Fruit fly (Drosophila melanogaster) whole organism, embryonic: ENCODE data around the gene CG2444.

ENCODE experiments used
- B-H2 ChIP-seq: fragments of 200-800 bp; sonication (Bioruptor generic); optimal IDR thresholded peaks from 2 replicates; lab custom pipeline; 2018; ENCODE audit warnings: missing biosample characterization, mild to moderate bottlenecking, missing genetic modification characterization
- CG10147 ChIP-seq: fragments of 200-800 bp; sonication (Bioruptor generic); optimal IDR thresholded peaks from 2 replicates; lab custom pipeline; 2019; ENCODE audit warnings: missing biosample characterization, mild to moderate bottlenecking, missing genetic modification characterization, moderate library complexity
- CG11504 ChIP-seq: fragments of 200-800 bp; sonication (Bioruptor generic); optimal IDR thresholded peaks from 3 replicates; lab custom pipeline; 2019; ENCODE audit warnings: missing biosample characterization, mild to moderate bottlenecking, missing genetic modification characterization, moderate library complexity
- CG11723 ChIP-seq: fragments of 200-800 bp; sonication (Bioruptor generic); optimal IDR thresholded peaks from 2 replicates; lab custom pipeline; 2017; ENCODE audit warnings: missing biosample characterization, mild to moderate bottlenecking, missing genetic modification characterization
- CG14860 ChIP-seq: fragments of 200-800 bp; sonication (Bioruptor generic); IDR thresholded peaks from 3 replicates; pipeline ENCODE4 v1.3.6; 2022; ENCODE audit warnings: missing biosample characterization, missing genetic modification characterization; ENCODE audit not compliant: partially characterized antibody
- CG15269 ChIP-seq: fragments of 200-800 bp; sonication (Bioruptor generic); optimal IDR thresholded peaks from 2 replicates; lab custom pipeline; 2018; ENCODE audit warnings: missing biosample characterization, mild to moderate bottlenecking, missing genetic modification characterization, moderate library complexity
- CG15601 ChIP-seq: fragments of 200-800 bp; sonication (Bioruptor generic); optimal IDR thresholded peaks from 3 replicates; lab custom pipeline; 2019; ENCODE audit warnings: missing biosample characterization, mild to moderate bottlenecking, missing genetic modification characterization, moderate library complexity
- CG15696 ChIP-seq: fragments of 200-800 bp; sonication (Bioruptor generic); optimal IDR thresholded peaks from 2 replicates; lab custom pipeline; 2019; ENCODE audit warnings: missing biosample characterization, mild to moderate bottlenecking, missing genetic modification characterization, moderate library complexity
- CG1832 ChIP-seq: fragments of 200-800 bp; sonication (Bioruptor generic); optimal IDR thresholded peaks from 2 replicates; lab custom pipeline; 2017; ENCODE audit warnings: missing biosample characterization, mild to moderate bottlenecking, missing genetic modification characterization, inconsistent platforms
- CG18764 ChIP-seq: fragments of 200-800 bp; sonication (Bioruptor generic); optimal IDR thresholded peaks from 3 replicates; lab custom pipeline; 2016; ENCODE audit warnings: missing biosample characterization, missing genetic modification characterization
- CG2202 ChIP-seq: fragments of 200-800 bp; sonication (Bioruptor generic); optimal IDR thresholded peaks from 2 replicates; lab custom pipeline; 2018; ENCODE audit warnings: missing biosample characterization, mild to moderate bottlenecking, missing genetic modification characterization
- CG31224 ChIP-seq: fragments of 200-800 bp; sonication (Bioruptor generic); IDR thresholded peaks from 2 replicates; pipeline ENCODE4 v1.3.6; 2022; ENCODE audit warnings: missing biosample characterization, missing genetic modification characterization
- CG4820 ChIP-seq: fragments of 200-800 bp; sonication (Bioruptor generic); optimal IDR thresholded peaks from 3 replicates; lab custom pipeline; 2016; ENCODE audit warnings: missing biosample characterization, missing genetic modification characterization
- CG6791 ChIP-seq: fragments of 200-800 bp; sonication (Bioruptor generic); IDR thresholded peaks from 3 replicates; pipeline ENCODE4 v1.3.6; 2022; ENCODE audit warnings: missing biosample characterization, missing genetic modification characterization; ENCODE audit not compliant: partially characterized antibody
- CG7556 ChIP-seq: fragments of 200-800 bp; sonication (Bioruptor generic); optimal IDR thresholded peaks from 2 replicates; lab custom pipeline; 2017; ENCODE audit warnings: missing biosample characterization, mild to moderate bottlenecking, missing genetic modification characterization
- CG8089 ChIP-seq: fragments of 200-800 bp; sonication (Bioruptor generic); optimal IDR thresholded peaks from 3 replicates; lab custom pipeline; 2016; ENCODE audit warnings: missing biosample characterization, missing genetic modification characterization
- CG8478 ChIP-seq: fragments of >200 bp; optimal IDR thresholded peaks from 2 replicates; lab custom pipeline; 2018
- CG9215 ChIP-seq: fragments of 200-800 bp; sonication (Bioruptor generic); IDR thresholded peaks from 2 replicates; pipeline ENCODE4 v1.3.6; 2022; ENCODE audit warnings: missing biosample characterization, missing genetic modification characterization
- CHES-1-like ChIP-seq: fragments of 200-800 bp; sonication (Bioruptor generic); optimal IDR thresholded peaks from 2 replicates; lab custom pipeline; 2016; ENCODE audit warnings: missing biosample characterization, missing genetic modification characterization
- D19A ChIP-seq: fragments of 200-800 bp; optimal IDR thresholded peaks from 3 replicates; lab custom pipeline; 2019; ENCODE audit warnings: missing biosample characterization, mild to moderate bottlenecking, missing genetic modification characterization, moderate library complexity
- Deaf1 ChIP-seq: fragments of 200-800 bp; optimal IDR thresholded peaks from 3 replicates; lab custom pipeline; 2019; ENCODE audit warnings: missing biosample characterization, mild to moderate bottlenecking, missing genetic modification characterization, moderate library complexity
- Dp ChIP-seq: fragments of 200-800 bp; sonication (Bioruptor generic); optimal IDR thresholded peaks from 2 replicates; lab custom pipeline; 2018; ENCODE audit warnings: missing biosample characterization, mild to moderate bottlenecking, missing genetic modification characterization, moderate library complexity
- HLH54F ChIP-seq: fragments of 200-800 bp; sonication (Bioruptor generic); optimal IDR thresholded peaks from 3 replicates; lab custom pipeline; 2016; ENCODE audit warnings: missing biosample characterization, missing genetic modification characterization
- HmgZ ChIP-seq: fragments of 200-800 bp; sonication (Bioruptor generic); optimal IDR thresholded peaks from 2 replicates; lab custom pipeline; 2018; ENCODE audit warnings: missing biosample characterization, mild to moderate bottlenecking, missing genetic modification characterization
- Hr78 ChIP-seq, 2 experiments: fragments of 200-800 bp in 1 of 2; fragments of >200 bp in 1 of 2; sonication (Bioruptor generic) in 1 of 2; optimal IDR thresholded peaks; 2 replicates each; lab custom pipeline; 2017 to 2019; ENCODE audit warnings: missing biosample characterization in 2 of 2, missing genetic modification characterization in 2 of 2, mild to moderate bottlenecking in 1 of 2, moderate library complexity in 1 of 2
- MESR4 ChIP-seq: fragments of 200-800 bp; sonication (Bioruptor generic); optimal IDR thresholded peaks from 2 replicates; lab custom pipeline; 2018; ENCODE audit warnings: missing biosample characterization, mild to moderate bottlenecking, missing genetic modification characterization, moderate library complexity
- NC2α ChIP-seq: fragments of 200-800 bp; sonication (Bioruptor generic); optimal IDR thresholded peaks from 2 replicates; lab custom pipeline; 2016; ENCODE audit warnings: missing biosample characterization, missing genetic modification characterization
- Nf-YC ChIP-seq: fragments of 200-800 bp; optimal IDR thresholded peaks from 3 replicates; lab custom pipeline; 2019; ENCODE audit warnings: missing biosample characterization, mild to moderate bottlenecking, missing genetic modification characterization, moderate library complexity
- Scr ChIP-seq: fragments of 200-800 bp; sonication (Bioruptor generic); IDR thresholded peaks from 2 replicates; pipeline ENCODE4 v1.3.6; 2022; ENCODE audit warnings: missing biosample characterization, missing genetic modification characterization; ENCODE audit not compliant: partially characterized antibody
- Sox102F ChIP-seq: fragments of 200-800 bp; sonication (Bioruptor generic); optimal IDR thresholded peaks from 2 replicates; lab custom pipeline; 2018; ENCODE audit warnings: missing biosample characterization, mild to moderate bottlenecking, missing genetic modification characterization, moderate library complexity
- ab ChIP-seq: fragments of 200-800 bp; sonication (Bioruptor generic); optimal IDR thresholded peaks from 2 replicates; lab custom pipeline; 2016; ENCODE audit warnings: missing biosample characterization, missing genetic modification characterization
- amos ChIP-seq: fragments of 200-800 bp; sonication (Bioruptor generic); IDR thresholded peaks from 2 replicates; pipeline ENCODE4 v1.3.6; 2022; ENCODE audit warnings: missing biosample characterization, missing genetic modification characterization; ENCODE audit not compliant: partially characterized antibody
- caup ChIP-seq: fragments of 200-800 bp; sonication (Bioruptor generic); optimal IDR thresholded peaks from 3 replicates; lab custom pipeline; 2017; ENCODE audit warnings: missing biosample characterization, mild to moderate bottlenecking, missing genetic modification characterization, moderate library complexity; ENCODE audit not compliant: severe bottlenecking
- corto ChIP-seq: fragments of 200-800 bp; sonication (Bioruptor generic); optimal IDR thresholded peaks from 2 replicates; lab custom pipeline; 2016; ENCODE audit warnings: missing biosample characterization, mild to moderate bottlenecking, missing genetic modification characterization, moderate library complexity
- danr ChIP-seq: fragments of 200-800 bp; sonication (Bioruptor generic); IDR thresholded peaks from 2 replicates; pipeline ENCODE4 v1.3.6; 2022; ENCODE audit warnings: missing biosample characterization, missing genetic modification characterization
- ewg ChIP-seq: fragments of 200-800 bp; sonication (Bioruptor generic); optimal IDR thresholded peaks from 3 replicates; lab custom pipeline; 2017; ENCODE audit warnings: mild to moderate bottlenecking, missing biosample characterization, missing genetic modification reagents, missing genetic modification characterization
- fd64A ChIP-seq: fragments of 200-800 bp; sonication (Bioruptor generic); optimal IDR thresholded peaks from 3 replicates; lab custom pipeline; 2018; ENCODE audit warnings: missing biosample characterization, mild to moderate bottlenecking, missing genetic modification characterization
- kay ChIP-seq: fragments of 200-800 bp; sonication (Bioruptor generic); optimal IDR thresholded peaks from 2 replicates; lab custom pipeline; 2016; ENCODE audit warnings: missing biosample characterization, missing genetic modification characterization
- lab ChIP-seq: fragments of 200-800 bp; sonication (Bioruptor generic); optimal IDR thresholded peaks from 3 replicates; lab custom pipeline; 2017; ENCODE audit warnings: missing biosample characterization, missing genetic modification characterization, mild to moderate bottlenecking, moderate library complexity, missing genetic modification reagents
- nau ChIP-seq: fragments of 200-800 bp; sonication (Bioruptor generic); optimal IDR thresholded peaks from 3 replicates; lab custom pipeline; 2017; ENCODE audit warnings: missing biosample characterization, mild to moderate bottlenecking, missing genetic modification characterization, missing genetic modification reagents
- nerfin-2 ChIP-seq: fragments of 200-800 bp; sonication (Bioruptor generic); IDR thresholded peaks from 2 replicates; pipeline ENCODE4 v1.3.6; 2022; ENCODE audit warnings: missing biosample characterization, missing genetic modification characterization; ENCODE audit not compliant: partially characterized antibody
- oc ChIP-seq: fragments of 200-800 bp; sonication (Bioruptor generic); optimal IDR thresholded peaks from 2 replicates; lab custom pipeline; 2018; ENCODE audit warnings: missing biosample characterization, mild to moderate bottlenecking, missing genetic modification characterization, moderate library complexity
- ranshi ChIP-seq: fragments of 200-800 bp; sonication (Bioruptor generic); IDR thresholded peaks from 2 replicates; pipeline ENCODE4 v1.3.6; 2022; ENCODE audit warnings: missing biosample characterization, missing genetic modification characterization
- sna ChIP-seq: fragments of 200-800 bp; sonication (Bioruptor generic); IDR thresholded peaks from 2 replicates; pipeline ENCODE4 v1.3.6; 2022; ENCODE audit warnings: missing biosample characterization, missing genetic modification characterization; ENCODE audit not compliant: partially characterized antibody
- tup ChIP-seq: fragments of 200-800 bp; sonication (Bioruptor generic); optimal IDR thresholded peaks from 2 replicates; lab custom pipeline; 2016; ENCODE audit warnings: missing biosample characterization, mild to moderate bottlenecking, missing genetic modification characterization, moderate library complexity
- wor ChIP-seq: fragments of 200-800 bp; sonication (Bioruptor generic); IDR thresholded peaks from 2 replicates; pipeline ENCODE4 v1.3.6; 2022; ENCODE audit warnings: missing biosample characterization, missing genetic modification characterization
- zen2 ChIP-seq: fragments of 200-800 bp; sonication (Bioruptor generic); IDR thresholded peaks from 3 replicates; pipeline ENCODE4 v1.3.6; 2022; ENCODE audit warnings: missing biosample characterization, missing genetic modification characterization; ENCODE audit not compliant: partially characterized antibody

The CG2444 gene

DNA sequence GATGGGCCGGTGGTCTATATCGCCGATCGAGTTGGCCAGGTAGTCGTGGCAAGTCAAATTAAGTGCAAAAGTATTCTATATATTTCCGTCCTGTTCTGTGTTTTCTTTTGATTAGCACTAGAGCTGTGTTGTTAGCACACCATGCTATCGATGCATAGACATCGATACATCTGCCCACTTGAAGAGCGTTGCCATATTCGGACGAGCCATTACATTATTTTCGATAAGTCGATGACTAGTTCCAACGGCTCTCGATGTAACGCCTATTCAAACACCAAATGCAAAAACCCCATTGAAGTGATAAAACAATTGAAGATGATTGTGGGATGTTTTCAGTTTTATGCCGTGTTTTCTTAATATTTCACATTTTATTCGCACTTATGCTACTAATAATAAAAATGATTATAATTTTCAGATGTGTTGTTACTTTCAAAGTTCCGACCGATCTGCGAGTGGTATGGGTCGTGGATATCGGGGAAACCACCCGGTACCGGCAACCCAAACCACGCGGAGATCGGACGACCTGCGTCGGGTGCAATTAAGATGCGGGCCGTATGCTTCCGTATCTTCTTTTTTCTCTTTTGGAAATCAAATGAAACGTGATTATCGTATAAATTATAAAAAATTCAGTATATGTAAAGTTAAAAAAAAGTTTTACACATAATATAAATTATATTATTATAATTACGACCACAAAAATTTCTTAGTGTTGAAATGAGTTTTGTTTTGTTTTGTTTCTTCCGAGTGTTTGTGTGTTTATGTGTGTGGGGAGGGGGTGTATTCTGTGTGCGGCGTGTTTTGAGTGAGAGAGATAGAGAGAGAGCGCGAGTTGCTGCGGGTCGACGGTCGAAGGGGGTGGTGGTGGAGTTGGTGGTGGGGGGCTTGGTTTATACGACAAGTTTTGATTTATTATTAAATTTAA lies 5.0 kb upstream of the CG2444 start, which contains the start of gene FucT6 (continued):
- TF ChIP-seq CG11504 (tag; lab: Kevin White, UChicago) (no peak), CG31224 (no peak), zen2 (GFP tag; lab: Robert Waterston, UW) (peak; percentile 76), kay (GFP tag; lab: Kevin White, UChicago) (no peak), amos (GFP tag; lab: Robert Waterston, UW) (peak; percentile 93), danr (GFP tag; lab: Robert Waterston, UW) (no peak), Hr78 (GFP tag; optimal IDR thresholded peaks at IDR 0.05; lab: Kevin White, UChicago) (no peak), wor (GFP tag; lab: Robert Waterston, UW) (no peak), oc (tag; lab: Kevin White, UChicago) (peak; percentile 16), CG15696 (tag; lab: Kevin White, UChicago) (no peak), CG7556 (GFP tag; lab: Kevin White, UChicago) (peak; percentile 49), D19A (tag; lab: Kevin White, UChicago) (peak; percentile 8), ranshi (GFP tag; lab: Robert Waterston, UW) (0 out of 2 replicates have a peak, but pooled peaks have one; percentile 21), CG6791 (GFP tag; lab: Robert Waterston, UW) (peak; percentile 90), CG11723 (no peak), CG2202 (tag; lab: Kevin White, UChicago) (no peak), CG10147 (no peak), CG15269 (tag; lab: Kevin White, UChicago) (no peak), nau (GFP tag; lab: Kevin White, UChicago) (no peak), ab (GFP tag; lab: Kevin White, UChicago) (no peak), CG4820 (GFP tag; lab: Kevin White, UChicago) (no peak), CG1832 (GFP tag; lab: Kevin White, UChicago) (peak; percentile 62), CHES-1-like (peak; percentile 37), B-H2 (GFP tag; lab: Kevin White, UChicago) (peak; percentile 36), Sox102F (GFP tag; lab: Kevin White, UChicago) (no peak), NC2α (GFP tag; lab: Kevin White, UChicago) (no peak), HLH54F (GFP tag; lab: Kevin White, UChicago) (peak; percentile 5), fd64A (no peak), tup (GFP tag; lab: Kevin White, UChicago) (no peak), CG8089 (GFP tag; lab: Kevin White, UChicago) (no peak), sna (GFP tag; lab: Robert Waterston, UW) (peak; percentile 85), caup (peak; percentile 11), nerfin-2 (peak; percentile 82), CG15601 (peak; percentile 13), Deaf1 (tag; lab: Kevin White, UChicago) (no peak), Dp (GFP tag; lab: Kevin White, UChicago) (peak; percentile 71), Nf-YC (tag; lab: Kevin White, UChicago) (peak; percentile 26), lab (no peak), CG9215 (GFP tag; lab: Robert Waterston, UW) (no peak), CG8478 (lab: Kevin White, UChicago) (no peak), ewg (GFP tag; lab: Kevin White, UChicago) (no peak), Scr (GFP tag; lab: Robert Waterston, UW) (peak; percentile 83), CG18764 (GFP tag; lab: Kevin White, UChicago) (no peak), MESR4 (peak; percentile 78), CG14860 (peak; percentile 76), corto (GFP tag; lab: Kevin White, UChicago) (peak; percentile 21), HmgZ (peak; percentile 61)
